Worm (Caenorhabditis elegans): ENCODE data around the gene spp-11.

spp-11 gene

DNA sequence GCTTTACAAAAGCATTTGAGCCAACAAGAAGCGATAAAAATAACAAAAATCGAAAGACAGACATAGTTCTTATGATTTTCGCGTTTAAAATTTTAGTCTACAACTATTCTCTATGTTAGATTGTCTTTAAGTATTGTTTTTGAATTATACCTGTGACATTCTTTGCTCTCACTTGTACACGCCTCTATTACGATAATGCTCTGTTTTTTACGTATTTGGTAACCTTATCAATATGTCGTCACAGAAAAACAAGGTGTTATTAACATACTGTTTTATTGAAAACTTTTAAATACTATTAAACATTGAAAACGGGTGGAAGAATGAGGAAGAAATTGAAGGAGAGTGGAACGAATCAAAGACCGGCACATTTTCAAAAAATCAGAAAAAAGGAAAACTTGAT is at the start of gene spp-11:
spp-11 (minus strand) TSS at position 101 of the 400 bp plus-strand sequence.
- no peak for TF ChIP-seq unc-62 (GFP tag; optimal IDR thresholded peaks at IDR 0.05)

- no peak for TF ChIP-seq unc-62 (GFP tag; optimal IDR thresholded peaks at IDR 0.05)
Measured at ce11 chrII:6454671-6455070, 47.5 kb upstream of the spp-11 start, which contains the start of gene aptf-1. TSS of gene aptf-1 (plus strand) at chrII:6454971.

DNA sequence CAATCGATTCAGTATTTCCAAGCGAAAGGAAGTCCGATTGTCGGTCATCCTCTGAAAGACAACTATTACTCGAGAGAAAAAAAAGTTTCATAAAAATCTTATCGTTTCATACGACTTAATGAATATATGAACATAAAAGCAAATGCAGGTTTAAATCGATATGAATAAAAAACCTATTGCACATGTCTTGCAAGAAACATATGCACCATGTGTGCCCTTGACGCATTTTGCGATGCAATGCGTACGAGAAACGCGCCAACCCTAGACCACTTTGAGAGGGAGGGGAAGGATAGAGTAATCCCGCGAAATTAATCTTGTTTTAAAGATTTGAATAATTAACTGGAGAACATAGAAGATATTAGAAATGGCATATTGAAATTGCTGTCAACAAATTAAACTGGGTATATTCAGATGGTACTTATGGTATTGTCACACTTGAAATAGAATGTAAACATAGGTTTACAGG is 46.2 kb upstream of the spp-11 start, which contains the start of gene atg-16.2:
atg-16.2 (minus strand) TSS at position 51 of the 466 bp plus-strand sequence.
- TF ChIP-seq unc-62 (GFP tag; optimal IDR thresholded peaks at IDR 0.05): no peak

DNA sequence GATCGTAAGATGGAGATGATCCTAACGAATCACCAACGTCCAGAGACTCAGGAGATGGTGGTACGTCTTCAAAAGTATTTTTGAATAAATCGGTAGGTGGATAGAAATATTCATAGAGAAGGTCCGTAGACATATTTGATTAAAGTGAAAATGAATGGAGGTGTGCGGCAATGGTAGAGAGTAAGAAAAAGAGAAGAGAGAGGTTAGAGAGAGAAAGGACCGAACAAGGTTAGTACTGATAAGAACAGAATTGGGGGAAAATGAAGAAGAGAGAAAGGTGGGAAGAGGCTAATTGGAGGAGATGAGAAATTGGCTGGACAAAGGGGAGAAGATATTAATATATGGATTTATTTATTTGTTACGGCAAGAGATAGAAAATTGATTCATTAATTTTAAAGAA is 42.5 kb upstream of the spp-11 start, which contains the start of gene nhr-22:
nhr-22 (minus strand) TSS at position 137 of the 400 bp plus-strand sequence.
- TF ChIP-seq unc-62 (GFP tag; optimal IDR thresholded peaks at IDR 0.05): no peak

DNA sequence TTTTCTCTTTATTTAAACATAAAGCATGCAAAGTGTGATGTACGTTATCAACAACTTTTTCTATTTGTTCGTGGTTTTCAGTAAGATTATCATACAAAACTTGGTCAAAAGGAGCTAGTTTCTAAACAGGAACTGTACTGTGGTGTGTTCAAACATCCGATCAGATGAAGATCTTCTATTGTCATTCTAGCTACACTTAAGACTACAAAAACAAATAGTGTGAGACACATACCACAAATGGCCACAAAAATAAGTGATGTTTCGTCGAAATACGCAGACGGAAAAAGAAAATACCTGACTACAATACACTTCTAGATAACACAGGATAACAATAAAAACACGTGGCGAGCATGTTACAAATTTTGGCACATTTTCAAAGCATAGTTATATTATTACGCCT is 41.5 kb upstream of the spp-11 start:
- no peak for TF ChIP-seq unc-62 (GFP tag; optimal IDR thresholded peaks at IDR 0.05)

ce11 chrII:6448189-6448588 is 41.0 kb upstream of the spp-11 start:
- no peak for TF ChIP-seq unc-62 (GFP tag; optimal IDR thresholded peaks at IDR 0.05)

ce11 chrII:6443710-6444109 is 36.5 kb upstream of the spp-11 start, which contains the start of gene K06A1.2:
TSS of gene K06A1.2 (plus strand) at chrII:6444010.
- TF ChIP-seq unc-62 (GFP tag; optimal IDR thresholded peaks at IDR 0.05): no peak

ce11 chrII:6441128-6441527 is 33.9 kb upstream of the spp-11 start, which contains the start of gene cutl-16:
TSS of gene cutl-16 (plus strand) at chrII:6441428.
- no peak for TF ChIP-seq unc-62 (GFP tag; optimal IDR thresholded peaks at IDR 0.05)

DNA sequence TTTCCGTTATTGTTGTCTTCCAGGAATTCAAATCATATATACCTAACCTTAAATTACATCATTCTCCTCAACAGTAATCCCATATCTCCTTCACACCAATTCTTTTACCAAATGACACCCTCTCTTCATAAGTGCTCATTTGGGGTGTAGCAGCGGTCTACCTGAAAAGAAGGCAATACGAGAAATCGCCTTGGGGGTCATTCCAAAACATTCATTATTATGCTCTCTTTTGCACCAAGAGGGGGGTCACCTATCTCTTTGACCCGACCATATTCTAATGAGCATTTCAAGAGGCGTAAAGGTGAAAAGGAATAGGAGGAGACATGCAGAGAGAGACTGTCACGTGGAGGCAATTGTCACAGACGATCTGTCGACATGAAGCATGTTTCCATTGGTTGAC is 29.7 kb upstream of the spp-11 start:
- no peak for TF ChIP-seq unc-62 (GFP tag; optimal IDR thresholded peaks at IDR 0.05)

DNA sequence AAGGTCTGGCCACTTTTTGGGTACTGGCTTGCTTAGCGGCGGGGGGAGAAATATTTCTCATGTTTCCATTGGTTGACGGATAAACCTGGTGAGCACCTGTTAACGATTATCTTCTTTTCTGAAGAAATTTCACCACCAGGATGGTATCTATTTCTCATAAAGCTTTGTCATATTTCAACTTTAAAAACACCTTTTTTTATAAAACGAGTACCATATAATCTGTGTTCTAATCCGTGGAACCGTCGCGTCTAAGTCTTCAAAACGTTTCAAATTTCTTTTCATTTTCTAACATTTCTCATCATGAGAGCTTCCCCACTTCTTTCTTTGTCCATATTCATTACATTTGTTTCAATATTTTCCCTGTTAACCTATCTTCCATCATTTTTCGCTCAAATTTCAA is 18.8 kb upstream of the spp-11 start, which contains the start of gene col-75:
col-75 (plus strand) TSS at position 301 of the 400 bp plus-strand sequence.
- TF ChIP-seq unc-62 (GFP tag; optimal IDR thresholded peaks at IDR 0.05): no peak

- no peak for TF ChIP-seq unc-62 (GFP tag; optimal IDR thresholded peaks at IDR 0.05)
Measured at ce11 chrII:6422812-6423211, 15.6 kb upstream of the spp-11 start, which contains the start of gene K03H9.3. TSS of gene K03H9.3 (plus strand) at chrII:6423112.

DNA sequence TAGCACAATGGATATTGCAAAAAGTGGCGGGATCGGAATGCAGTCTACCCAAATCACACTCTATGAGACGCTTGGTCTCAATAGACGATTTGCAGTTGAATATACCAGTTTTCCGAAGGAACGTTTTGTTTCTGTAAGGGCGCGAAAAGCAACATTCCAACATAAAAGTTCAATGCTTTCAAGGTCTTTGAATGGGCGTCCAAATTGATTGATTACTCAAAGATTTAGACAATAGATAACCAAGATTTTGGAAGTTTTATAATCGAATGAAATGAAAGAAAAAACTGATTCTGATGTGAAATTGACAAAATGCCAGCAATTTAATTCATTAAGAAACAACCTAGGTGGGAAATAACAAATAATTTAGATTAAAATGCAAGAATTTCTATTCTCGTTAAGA is 12.0 kb upstream of the spp-11 start:
- no peak for TF ChIP-seq unc-62 (GFP tag; optimal IDR thresholded peaks at IDR 0.05)

DNA sequence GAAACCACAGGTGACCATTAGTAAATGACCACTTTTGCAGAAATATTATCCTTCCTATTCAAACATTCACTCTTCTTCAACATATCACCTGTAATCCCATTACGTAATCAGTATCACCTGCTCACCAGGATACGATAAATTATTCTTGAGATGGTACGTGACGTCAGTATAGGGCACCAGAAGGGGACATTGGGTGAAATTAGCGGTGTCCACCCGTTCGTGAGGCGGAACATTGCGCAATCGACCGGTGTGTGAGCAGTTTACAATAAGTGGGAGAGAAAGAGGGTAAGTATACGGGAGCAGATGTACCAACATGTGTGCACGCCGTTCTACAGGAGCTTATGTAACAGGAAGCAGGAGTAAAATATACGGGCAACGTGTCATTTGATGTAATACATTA is 10.8 kb upstream of the spp-11 start:
- TF ChIP-seq unc-62 (GFP tag; optimal IDR thresholded peaks at IDR 0.05): no peak

DNA sequence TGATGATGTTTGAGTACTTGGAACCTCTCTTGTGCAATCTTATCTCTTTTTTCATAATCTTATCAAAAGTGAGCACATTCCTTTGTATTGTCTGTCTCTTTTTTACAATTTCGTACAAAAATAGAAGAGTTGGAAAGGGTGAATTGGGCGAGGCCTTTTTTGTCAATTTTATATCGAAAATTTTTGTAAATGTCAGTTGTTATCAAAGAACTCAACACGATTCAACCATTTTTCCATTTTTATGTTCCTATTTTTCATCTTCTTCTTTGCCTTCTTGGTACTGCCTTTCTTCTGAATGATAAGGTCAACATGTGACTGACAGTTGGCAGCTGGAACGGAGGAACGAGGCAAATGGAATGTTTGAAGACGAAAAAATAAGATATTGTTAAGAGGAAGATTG is 6.6 kb upstream of the spp-11 start:
- TF ChIP-seq unc-62 (GFP tag; optimal IDR thresholded peaks at IDR 0.05): no peak

- no peak for TF ChIP-seq unc-62 (GFP tag; optimal IDR thresholded peaks at IDR 0.05)
Measured at ce11 chrII:6411660-6412451, 4.7 kb upstream of the spp-11 start.

- no peak for TF ChIP-seq unc-62 (GFP tag; optimal IDR thresholded peaks at IDR 0.05)
Measured at ce11 chrII:6410181-6410580, 3.0 kb upstream of the spp-11 start, which contains the start of gene T25D10.4. TSS of gene T25D10.4 (minus strand) at chrII:6410281.

- no peak for TF ChIP-seq unc-62 (GFP tag; optimal IDR thresholded peaks at IDR 0.05)
Measured at ce11 chrII:6409098-6409497, 1.9 kb upstream of the spp-11 start.

Measured in whole organism, dauer.